Worm (Caenorhabditis elegans) whole organism, L4 larva: ENCODE data around the gene cah-1.

Experiments
- ama-1 ChIP-seq: fragments of 150-350 bp; optimal IDR thresholded peaks from 2 replicates; lab custom pipeline; 2014; ENCODE audit warnings: inconsistent platforms, mixed read lengths
- lin-15B ChIP-seq: fragments of 150-350 bp; sonication (generic microtip); optimal IDR thresholded peaks from 3 replicates; lab custom pipeline; 2014; ENCODE audit warnings: missing biosample characterization, missing genetic modification characterization
- mxl-2 ChIP-seq: fragments of 200-800 bp; sonication (Bioruptor generic); conservative IDR thresholded peaks from 2 replicates; pipeline ENCODE4 v1.3.6; 2022; ENCODE audit warnings: missing genetic modification reagents, missing genetic modification characterization, missing compliant biosample characterization
- nhr-25 ChIP-seq: sonication (generic microtip); optimal IDR thresholded peaks from 2 replicates; lab custom pipeline; 2017; ENCODE audit warnings: missing genetic modification characterization, mild to moderate bottlenecking, missing compliant biosample characterization, antibody characterized with exemption, moderate library complexity, borderline replicate concordance; ENCODE audit not compliant: insufficient read depth
- nhr-41 ChIP-seq: fragments of 200-800 bp; sonication (Bioruptor generic); IDR thresholded peaks from 2 replicates; pipeline ENCODE4 v1.3.6; 2022; ENCODE audit warnings: missing genetic modification reagents, missing genetic modification characterization, missing compliant biosample characterization
- nhr-77 ChIP-seq: fragments of 150-350 bp; optimal IDR thresholded peaks from 2 replicates; lab custom pipeline; 2014; ENCODE audit warnings: missing biosample characterization, missing genetic modification characterization
- pha-4 ChIP-seq, 2 experiments: fragments of 150-350 bp in 1 of 2; fragments of 200-800 bp in 1 of 2; sonication (Bioruptor generic) in 1 of 2; IDR thresholded peaks in 1 of 2; optimal IDR thresholded peaks in 1 of 2; 2 replicates each; pipeline versions ENCODE4 v1.3.6 to Lab custom; 2014 to 2022; ENCODE audit warnings: missing genetic modification characterization in 2 of 2, missing genetic modification reagents in 2 of 2, missing biosample characterization in 1 of 2, missing compliant biosample characterization in 1 of 2
- skn-1 ChIP-seq: fragments of 150-350 bp; optimal IDR thresholded peaks from 2 replicates; lab custom pipeline; 2014; ENCODE audit warnings: missing biosample characterization, missing genetic modification characterization

DNA sequence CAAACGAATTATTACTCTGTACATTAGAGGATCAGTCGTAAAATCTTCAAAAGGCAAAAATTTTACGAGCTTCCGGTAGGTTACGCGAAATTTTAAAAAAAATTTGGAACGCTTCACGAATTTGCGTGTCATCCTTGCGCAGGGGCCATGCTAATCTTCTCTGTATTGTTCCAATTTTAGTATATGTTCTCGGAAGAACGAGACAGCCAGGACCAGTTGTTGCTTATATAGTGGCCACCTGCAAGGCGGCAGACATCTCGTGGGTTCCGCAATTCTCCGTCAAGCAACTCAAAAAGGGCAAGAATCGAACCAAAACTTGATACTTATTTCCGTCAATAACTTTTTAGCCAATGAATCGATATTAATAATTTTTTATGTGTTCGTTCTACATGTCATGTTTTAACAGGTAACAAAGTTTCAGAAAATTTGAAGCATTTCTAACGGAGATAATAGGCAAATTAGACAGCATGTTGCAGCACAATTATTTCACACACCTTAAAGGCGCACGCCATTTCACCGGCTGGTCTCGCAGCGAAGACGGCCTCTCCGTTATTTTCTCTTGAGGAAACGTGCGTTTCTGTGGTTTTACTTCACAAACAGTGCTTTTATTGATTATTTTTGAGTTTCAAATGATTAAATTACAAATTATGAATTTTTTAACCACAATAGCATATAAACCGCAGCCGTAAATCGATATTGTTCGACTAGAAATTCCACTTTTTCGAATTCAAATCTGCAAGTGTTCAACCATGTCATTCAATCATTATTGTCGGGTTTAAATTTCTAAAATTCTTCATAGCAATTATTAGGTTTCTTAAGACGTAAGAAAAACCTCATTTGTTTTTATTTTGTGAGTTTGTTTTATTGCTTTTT, 4.5 kb downstream of the cah-1 start:
- TF ChIP-seq mxl-2 (GFP tag; lab: Robert Waterston, UW) (0 out of 2 replicates have a peak, but pooled peaks have one; percentile 58), nhr-41 (GFP tag; lab: Robert Waterston, UW) (peak; percentile 61), nhr-77 (tag; lab: Kevin White, UChicago) (no peak), skn-1 (tag; lab: Kevin White, UChicago) (no peak), pha-4 (GFP tag; IDR thresholded peaks at IDR 0.05; lab: Robert Waterston, UW) (peak; percentile 92), pha-4 (tag; optimal IDR thresholded peaks at IDR 0.05; lab: Kevin White, UChicago) (no peak), ama-1 (peak; percentile 41), nhr-25 (tag; lab: Kevin White, UChicago) (peak; percentile 61), lin-15B (no peak)
